Fruit fly (Drosophila melanogaster): ENCODE measurements around the gene CG1998.

DNA sequence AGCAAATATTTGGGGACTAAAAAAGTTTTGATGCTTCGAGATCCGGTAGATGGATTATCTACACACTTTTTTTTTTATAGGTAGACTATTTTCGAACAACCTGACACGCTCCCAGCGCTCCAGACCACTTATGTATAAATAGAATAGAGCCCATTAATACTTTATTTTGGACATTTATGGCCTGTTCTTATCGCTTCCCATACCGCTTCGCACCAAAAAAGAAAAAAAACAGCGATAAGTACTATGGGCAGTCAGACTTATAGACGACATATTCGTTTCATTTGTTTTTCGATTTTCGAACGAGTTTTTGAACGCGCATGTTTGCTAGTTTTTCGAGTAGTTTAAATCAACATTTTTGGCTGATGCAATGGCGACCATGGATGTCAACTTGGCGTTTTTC is 15.3 kb downstream of the CG1998 start:
- TF ChIP-seq kay (GFP tag; ENCODE audit: borderline replicate concordance) (no peak), Mnt (GFP tag; optimal IDR thresholded peaks at IDR 0.05) (no peak), cic (GFP tag; optimal IDR thresholded peaks at IDR 0.05) (no peak), CG14711 (tag; optimal IDR thresholded peaks at IDR 0.05) (no peak), Crg-1 (GFP tag; optimal IDR thresholded peaks at IDR 0.05) (no peak), bab1 (GFP tag; optimal IDR thresholded peaks at IDR 0.05) (no peak), CG1620 (GFP tag; optimal IDR thresholded peaks at IDR 0.05) (no peak), CG33017 (tag; optimal IDR thresholded peaks at IDR 0.05) (no peak), CG11617 (GFP tag; optimal IDR thresholded peaks at IDR 0.05) (no peak)
